Fruit fly (Drosophila melanogaster): Measurements from ENCODE around the gene Cpr100A.

DNA sequence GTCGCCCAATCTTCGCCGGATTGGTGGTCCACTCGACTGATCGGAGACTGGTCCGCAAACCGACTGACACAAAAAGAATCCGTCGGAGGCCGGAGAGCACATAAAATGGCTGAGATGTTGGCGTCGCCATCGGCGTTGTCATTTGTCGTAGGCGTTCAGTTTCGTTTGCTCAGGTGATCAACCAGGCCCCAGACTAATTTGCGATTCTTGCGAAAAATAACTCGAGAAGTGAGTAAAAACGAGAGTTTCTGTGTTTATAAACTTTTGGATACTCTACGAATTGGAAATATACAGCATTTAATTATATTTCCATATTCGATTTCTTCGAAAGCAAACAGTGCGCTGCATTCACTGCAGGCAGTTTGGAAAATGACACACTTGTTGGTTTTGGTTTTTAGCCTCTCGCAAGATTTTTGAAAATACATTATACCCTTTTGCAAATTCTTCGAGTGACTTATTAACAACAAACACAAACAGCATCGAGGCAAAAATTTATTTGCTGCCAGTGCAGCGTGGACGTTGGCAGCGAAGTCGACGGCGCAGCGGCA, 8.9 kb downstream of the Cpr100A start, which contains the start of gene CG15546:
- TF ChIP-seq pan (optimal IDR thresholded peaks at IDR 0.05): no peak
- no peak for TF ChIP-seq Dll (optimal IDR thresholded peaks at IDR 0.05)

All from whole organism.